Worm (Caenorhabditis elegans): Measurements from ENCODE around the gene lido-10.

lido-10 gene

DNA sequence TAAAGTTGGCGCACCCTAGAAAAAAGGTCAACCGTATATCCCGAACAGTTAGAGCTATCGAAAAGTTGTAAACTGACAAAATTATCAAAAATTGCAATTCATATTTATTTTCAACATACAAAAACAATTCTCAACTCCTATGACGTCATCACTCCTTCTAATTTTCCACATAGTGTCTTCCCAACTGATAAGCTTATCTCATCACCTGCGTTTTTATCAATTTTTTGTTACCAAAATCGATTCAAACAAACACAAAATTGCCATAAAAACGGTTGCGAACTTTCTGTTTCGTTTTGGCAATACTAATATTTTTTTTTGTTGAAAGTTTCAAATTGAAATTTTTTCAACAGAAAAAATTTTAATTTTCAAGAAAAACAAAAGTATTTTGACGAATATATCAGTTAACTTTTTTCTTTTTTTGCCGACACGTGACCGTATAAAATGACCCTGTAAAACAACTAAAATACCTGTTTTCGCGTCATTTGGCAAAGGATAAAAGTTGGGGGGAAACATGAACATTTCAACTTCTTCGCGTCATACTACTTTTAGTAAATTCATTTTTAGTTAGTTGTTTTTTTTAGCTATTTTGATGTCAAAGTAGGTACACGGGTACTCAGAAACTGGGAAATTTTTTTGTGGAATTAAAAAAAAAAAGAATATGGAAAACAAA is 26.6 kb upstream of the lido-10 start (continued):
- TF ChIP-seq nhr-76 (tag; optimal IDR thresholded peaks at IDR 0.05): no peak
- TF ChIP-seq lin-29 (GFP tag; IDR thresholded peaks at IDR 0.05): no peak
- no peak for TF ChIP-seq F37D6.2 (tag; optimal IDR thresholded peaks at IDR 0.05)
- no peak for TF ChIP-seq ama-1 (optimal IDR thresholded peaks at IDR 0.05)
- TF ChIP-seq unc-62 (GFP tag; optimal IDR thresholded peaks at IDR 0.05 in 1 of 2): no peak
- TF ChIP-seq unc-62 (tag; optimal IDR thresholded peaks at IDR 0.05): no peak
- no peak for TF ChIP-seq lim-7 (GFP tag; IDR thresholded peaks at IDR 0.05)
- no peak for TF ChIP-seq nhr-25 (tag; optimal IDR thresholded peaks at IDR 0.05; ENCODE audit: borderline replicate concordance, insufficient read depth)

ce11 chrII:2976597-2976996 is 25.7 kb upstream of the lido-10 start, which contains the start of gene nhr-88:
Gene nhr-88 (plus strand): TSS chrII:2976639.
- TF ChIP-seq egl-43 (GFP tag; IDR thresholded peaks at IDR 0.05) (0 out of 2 replicates have a peak, but pooled peaks have one; percentile 70), ztf-7 (tag; optimal IDR thresholded peaks at IDR 0.05) (no peak), nhr-11 (tag; optimal IDR thresholded peaks at IDR 0.05) (no peak), lin-39 (tag; optimal IDR thresholded peaks at IDR 0.05) (no peak), unc-39 (tag; optimal IDR thresholded peaks at IDR 0.05) (no peak), dve-1 (tag; optimal IDR thresholded peaks at IDR 0.05; ENCODE audit: insufficient read depth) (peak; percentile 33), ceh-44 (GFP tag; IDR thresholded peaks at IDR 0.05) (no peak), F49E8.2 (tag; optimal IDR thresholded peaks at IDR 0.05; ENCODE audit: borderline replicate concordance) (no peak), lsy-2 (tag; optimal IDR thresholded peaks at IDR 0.05) (peak in 1 of 2 experiments; percentile 57), nhr-48 (tag; optimal IDR thresholded peaks at IDR 0.05) (peak; percentile 2), aha-1 (tag) (no peak), nhr-25 (tag; optimal IDR thresholded peaks at IDR 0.05; ENCODE audit: borderline replicate concordance, insufficient read depth) (no peak), fkh-10 (GFP tag; optimal IDR thresholded peaks at IDR 0.05) (peak; percentile 69), mdl-1 (tag; optimal IDR thresholded peaks at IDR 0.05) (peak in 1 of 2 experiments; percentile 4), ceh-32 (tag; optimal IDR thresholded peaks at IDR 0.05; ENCODE audit: poor library complexity) (no peak), nhr-41 (GFP tag; IDR thresholded peaks at IDR 0.05) (no peak), attf-4 (tag; optimal IDR thresholded peaks at IDR 0.05) (no peak), mep-1 (tag; optimal IDR thresholded peaks at IDR 0.05) (peak; percentile 45), spr-3 (GFP tag; optimal IDR thresholded peaks at IDR 0.05) (peak; percentile 8), hmg-1.1 (GFP tag; IDR thresholded peaks at IDR 0.05) (peak; percentile 58), hlh-30 (tag; optimal IDR thresholded peaks at IDR 0.05; ENCODE audit: insufficient read depth) (peak; percentile 56), set-16 (GFP tag; IDR thresholded peaks at IDR 0.05) (peak; percentile 13; the same call in 1 of the 2 replicates), mdt-29 (GFP tag; IDR thresholded peaks at IDR 0.05) (0 out of 2 replicates have a peak, but pooled peaks have one; percentile 14), ama-1 (optimal IDR thresholded peaks at IDR 0.05) (peak; percentile 62), F37D6.2 (tag; optimal IDR thresholded peaks at IDR 0.05) (no peak), dmd-9 (GFP tag; IDR thresholded peaks at IDR 0.05) (no peak), dmd-6 (GFP tag; IDR thresholded peaks at IDR 0.05) (peak; percentile 14; the same call in 1 of the 2 replicates), unc-62 (GFP tag; optimal IDR thresholded peaks at IDR 0.05 in 1 of 2) (peak in 1 of 2 experiments; percentile 43), unc-62 (tag; optimal IDR thresholded peaks at IDR 0.05) (no peak), nhr-28 (tag; optimal IDR thresholded peaks at IDR 0.05) (no peak), rbr-2 (tag; optimal IDR thresholded peaks at IDR 0.05) (peak; percentile 39), daf-16 (GFP tag; optimal IDR thresholded peaks at IDR 0.05) (no peak), daf-16 (tag; optimal IDR thresholded peaks at IDR 0.05) (no peak), saeg-2 (GFP tag; IDR thresholded peaks at IDR 0.05) (no peak), pha-4 (GFP tag; IDR thresholded peaks at IDR 0.05) (no peak), pha-4 (tag; optimal IDR thresholded peaks at IDR 0.05) (no peak), ceh-20 (GFP tag; IDR thresholded peaks at IDR 0.05) (peak; percentile 26; the same call in 1 of the 2 replicates), nhr-42 (GFP tag; IDR thresholded peaks at IDR 0.05) (0 out of 2 replicates have a peak, but pooled peaks have one; percentile 9), lin-29 (GFP tag; IDR thresholded peaks at IDR 0.05) (no peak), hif-1 (tag; optimal IDR thresholded peaks at IDR 0.05) (no peak), tra-1 (GFP tag; IDR thresholded peaks at IDR 0.05) (no peak), ctbp-1 (GFP tag; IDR thresholded peaks at IDR 0.05) (0 out of 2 replicates have a peak, but pooled peaks have one; percentile 45), unc-130 (GFP tag; optimal IDR thresholded peaks at IDR 0.05) (no peak), T26A8.4 (GFP tag; IDR thresholded peaks at IDR 0.05) (peak; percentile 43; the same call in 1 of the 2 replicates), vab-7 (GFP tag; IDR thresholded peaks at IDR 0.05) (peak; percentile 51; the same call in 1 of the 2 replicates)
